Worm (Caenorhabditis elegans): Measurements from ENCODE around the gene cam-1.
A peak's percentile ranks its signal among the peaks of the same experiment; 100 is the strongest.

DNA sequence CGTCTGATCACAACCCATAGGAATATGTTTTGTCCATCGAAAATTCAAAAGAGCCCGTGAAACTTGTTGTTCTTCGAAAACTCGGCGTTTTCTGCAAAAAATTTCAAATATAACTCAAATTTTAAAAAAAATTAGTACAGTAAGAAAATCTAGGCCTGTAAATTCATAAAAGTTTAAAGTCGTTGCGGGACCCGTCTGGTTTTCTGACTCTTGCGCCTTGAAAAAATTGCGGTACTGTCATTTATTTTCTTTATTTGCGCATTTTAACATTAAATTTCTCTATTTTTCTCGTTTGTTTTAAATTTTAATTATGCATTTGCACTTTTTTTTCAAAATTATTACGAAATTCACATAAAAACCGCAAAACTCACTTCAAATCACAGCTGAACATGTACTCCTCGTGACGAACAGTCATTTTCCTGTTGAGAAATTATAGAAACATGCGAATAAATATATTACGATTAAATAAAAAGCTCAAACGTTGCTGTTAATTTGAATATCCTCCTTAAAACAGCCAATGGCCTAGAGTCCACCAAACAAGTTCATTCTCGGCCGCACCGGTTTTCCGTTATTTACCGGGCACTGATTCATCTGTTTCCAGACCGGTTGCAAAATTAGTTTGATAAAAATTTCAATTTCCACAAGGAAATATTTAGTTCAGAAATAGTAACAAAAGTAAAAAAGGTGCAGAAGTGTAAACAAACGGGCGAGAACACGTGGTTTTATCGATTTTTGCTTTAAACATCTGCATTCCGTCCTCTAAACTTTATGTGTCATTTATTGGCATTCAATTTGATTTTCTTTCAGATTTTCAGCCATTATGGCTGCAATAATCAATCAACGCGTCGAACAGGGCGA, 9.2 kb upstream of the cam-1 start, which contains the start of the genes csa-1 and wdfy-2:
- no peak for TF ChIP-seq hsf-1 (GFP tag; IDR thresholded peaks at IDR 0.05)
- no peak for TF ChIP-seq Y53G8AR.9 (GFP tag; conservative IDR thresholded peaks at IDR 0.05)
- TF ChIP-seq ZK185.1 (tag; optimal IDR thresholded peaks at IDR 0.05; ENCODE audit: poor library complexity, severe bottlenecking), result no peak
- TF ChIP-seq fkh-3 (tag; optimal IDR thresholded peaks at IDR 0.05), result no peak
- no peak for TF ChIP-seq athp-1 (tag; optimal IDR thresholded peaks at IDR 0.05)
- no peak for TF ChIP-seq lir-1 (GFP tag; conservative IDR thresholded peaks at IDR 0.05)
- TF ChIP-seq snpc-4 (GFP tag; optimal IDR thresholded peaks at IDR 0.05), result no peak
- TF ChIP-seq snpc-4 (tag; optimal IDR thresholded peaks at IDR 0.05), result no peak
- TF ChIP-seq efl-1 (GFP tag; optimal IDR thresholded peaks at IDR 0.05), result no peak
- TF ChIP-seq madf-3 (GFP tag; IDR thresholded peaks at IDR 0.05), result no peak
- TF ChIP-seq ceh-79 (tag; optimal IDR thresholded peaks at IDR 0.05), result no peak
- TF ChIP-seq madf-6 (GFP tag; IDR thresholded peaks at IDR 0.05), result peak; percentile 87
- TF ChIP-seq dox-1 (GFP tag; IDR thresholded peaks at IDR 0.05), result no peak

All from whole organism, young adult.